Fruit fly (Drosophila melanogaster) whole organism, embryonic: ENCODE data around the gene Snx3.
A peak's percentile ranks its signal among the peaks of the same experiment; 100 is the strongest.

Source experiments
- Abd-B ChIP-seq: fragments of 200-800 bp; sonication (Bioruptor generic); optimal IDR thresholded peaks from 2 replicates; lab custom pipeline; 2018; ENCODE audit warnings: missing biosample characterization, mild to moderate bottlenecking, missing genetic modification characterization, moderate library complexity
- Ada2b ChIP-seq: fragments of 200-800 bp; sonication (Bioruptor generic); IDR thresholded peaks from 2 replicates; pipeline ENCODE4 v1.3.6; 2022; ENCODE audit warnings: missing biosample characterization, missing genetic modification characterization
- Blimp-1 ChIP-seq: fragments of 200-800 bp; sonication (Bioruptor generic); optimal IDR thresholded peaks from 3 replicates; lab custom pipeline; 2018; ENCODE audit warnings: missing biosample characterization, missing genetic modification characterization, mild to moderate bottlenecking, moderate library complexity, missing genetic modification reagents
- Bteb2 ChIP-seq: fragments of 200-800 bp; sonication (Bioruptor generic); optimal IDR thresholded peaks from 2 replicates; lab custom pipeline; 2016; ENCODE audit warnings: missing biosample characterization, missing genetic modification characterization
- CG10274 ChIP-seq: fragments of 200-800 bp; sonication (Bioruptor generic); optimal IDR thresholded peaks from 3 replicates; lab custom pipeline; 2017; ENCODE audit warnings: missing biosample characterization, mild to moderate bottlenecking, missing genetic modification characterization
- CG11398 ChIP-seq: fragments of 200-800 bp; sonication (Bioruptor generic); optimal IDR thresholded peaks from 2 replicates; lab custom pipeline; 2016; ENCODE audit warnings: missing biosample characterization, missing genetic modification characterization
- CG11560 ChIP-seq: fragments of 200-800 bp; sonication (Bioruptor generic); IDR thresholded peaks from 3 replicates; pipeline ENCODE4 v1.3.6; 2022; ENCODE audit warnings: missing biosample characterization, missing genetic modification characterization
- CG1233 ChIP-seq: fragments of 200-800 bp; sonication (Bioruptor generic); optimal IDR thresholded peaks from 4 replicates; lab custom pipeline; 2018; ENCODE audit warnings: missing biosample characterization, mild to moderate bottlenecking, missing genetic modification characterization
- CG15073 ChIP-seq: fragments of 200-800 bp; sonication (Bioruptor generic); optimal IDR thresholded peaks from 2 replicates; lab custom pipeline; 2016; ENCODE audit warnings: missing biosample characterization, missing genetic modification characterization
- CG15514 ChIP-seq: fragments of 200-800 bp; sonication (Bioruptor generic); optimal IDR thresholded peaks from 3 replicates; lab custom pipeline; 2017; ENCODE audit warnings: missing biosample characterization, missing genetic modification characterization, mild to moderate bottlenecking, moderate library complexity, missing genetic modification reagents
- CG15601 ChIP-seq: fragments of 200-800 bp; sonication (Bioruptor generic); optimal IDR thresholded peaks from 3 replicates; lab custom pipeline; 2019; ENCODE audit warnings: missing biosample characterization, mild to moderate bottlenecking, missing genetic modification characterization, moderate library complexity
- CG17359 ChIP-seq: fragments of 200-800 bp; sonication (Bioruptor generic); optimal IDR thresholded peaks from 3 replicates; lab custom pipeline; 2018; ENCODE audit warnings: missing biosample characterization, mild to moderate bottlenecking, missing genetic modification characterization, moderate library complexity
- CG2120 ChIP-seq: fragments of 200-800 bp; sonication (Bioruptor generic); optimal IDR thresholded peaks from 3 replicates; lab custom pipeline; 2016; ENCODE audit warnings: missing biosample characterization, missing genetic modification characterization
- CG2712 ChIP-seq: fragments of 200-800 bp; optimal IDR thresholded peaks from 3 replicates; lab custom pipeline; 2019; ENCODE audit warnings: missing biosample characterization, mild to moderate bottlenecking, missing genetic modification characterization, moderate library complexity
- CG30431 ChIP-seq: fragments of 200-800 bp; sonication (Bioruptor generic); optimal IDR thresholded peaks from 2 replicates; lab custom pipeline; 2017; ENCODE audit warnings: missing biosample characterization, missing genetic modification characterization
- CG31441 ChIP-seq: fragments of 200-800 bp; sonication (Bioruptor generic); IDR thresholded peaks from 2 replicates; pipeline ENCODE4 v1.3.6; 2022; ENCODE audit warnings: missing biosample characterization, missing genetic modification characterization
- CG34376 ChIP-seq: fragments of 200-800 bp; sonication (Bioruptor generic); optimal IDR thresholded peaks from 2 replicates; lab custom pipeline; 2018; ENCODE audit warnings: missing biosample characterization, mild to moderate bottlenecking, missing genetic modification characterization
- CG4707 ChIP-seq: fragments of 200-800 bp; sonication (Bioruptor generic); optimal IDR thresholded peaks from 2 replicates; lab custom pipeline; 2018; ENCODE audit warnings: missing biosample characterization, mild to moderate bottlenecking, missing genetic modification characterization, moderate library complexity
- CG7786 ChIP-seq: fragments of 200-800 bp; sonication (Bioruptor generic); optimal IDR thresholded peaks from 2 replicates; lab custom pipeline; 2016; ENCODE audit warnings: missing biosample characterization, missing genetic modification characterization
- CG8089 ChIP-seq: fragments of 200-800 bp; sonication (Bioruptor generic); optimal IDR thresholded peaks from 3 replicates; lab custom pipeline; 2016; ENCODE audit warnings: missing biosample characterization, missing genetic modification characterization
- CG8944 ChIP-seq: fragments of 200-800 bp; sonication (Bioruptor generic); optimal IDR thresholded peaks from 3 replicates; lab custom pipeline; 2016; ENCODE audit warnings: missing biosample characterization, missing genetic modification characterization
- CG9727 ChIP-seq: fragments of 200-800 bp; sonication (Bioruptor generic); optimal IDR thresholded peaks from 3 replicates; lab custom pipeline; 2017; ENCODE audit warnings: missing biosample characterization, mild to moderate bottlenecking, missing genetic modification characterization
- Dbx ChIP-seq: fragments of 200-800 bp; sonication (Bioruptor generic); IDR thresholded peaks from 3 replicates; pipeline ENCODE4 v1.3.6; 2022; ENCODE audit warnings: missing biosample characterization, missing genetic modification characterization
- Dip3 ChIP-seq: fragments of 200-800 bp; sonication (Bioruptor generic); optimal IDR thresholded peaks from 3 replicates; lab custom pipeline; 2016; ENCODE audit warnings: missing biosample characterization, missing genetic modification characterization
- Fer2 ChIP-seq: fragments of 200-800 bp; sonication (Bioruptor generic); optimal IDR thresholded peaks from 2 replicates; lab custom pipeline; 2018; ENCODE audit warnings: missing biosample characterization, mild to moderate bottlenecking, missing genetic modification characterization, moderate library complexity
- Hmr ChIP-seq: fragments of 200-800 bp; sonication (Bioruptor generic); optimal IDR thresholded peaks from 3 replicates; lab custom pipeline; 2017; ENCODE audit warnings: mild to moderate bottlenecking, missing biosample characterization, missing genetic modification reagents, missing genetic modification characterization
- Hmx ChIP-seq: fragments of 200-800 bp; sonication (Bioruptor generic); optimal IDR thresholded peaks from 2 replicates; lab custom pipeline; 2016; ENCODE audit warnings: missing biosample characterization, missing genetic modification characterization
- Jarid2 ChIP-seq: fragments of 200-800 bp; sonication (Bioruptor generic); optimal IDR thresholded peaks from 3 replicates; lab custom pipeline; 2017; ENCODE audit warnings: mild to moderate bottlenecking, missing biosample characterization, missing genetic modification reagents, missing genetic modification characterization
- Poxn ChIP-seq: fragments of 200-800 bp; sonication (Bioruptor generic); IDR thresholded peaks from 2 replicates; pipeline ENCODE4 v1.3.6; 2022; ENCODE audit warnings: missing biosample characterization, missing genetic modification characterization
- Sox100B ChIP-seq: fragments of 200-800 bp; sonication (Bioruptor generic); optimal IDR thresholded peaks from 3 replicates; lab custom pipeline; 2018; ENCODE audit warnings: missing biosample characterization, mild to moderate bottlenecking, missing genetic modification characterization
- Sry-δ ChIP-seq: fragments of 200-800 bp; sonication (Bioruptor generic); optimal IDR thresholded peaks from 2 replicates; lab custom pipeline; 2016; ENCODE audit warnings: missing biosample characterization, missing genetic modification characterization
- crp ChIP-seq, 2 experiments: fragments of 200-800 bp; sonication (Bioruptor generic); optimal IDR thresholded peaks; 2 replicates in 1 of 2; 3 replicates in 1 of 2; lab custom pipeline; 2017; ENCODE audit warnings: missing biosample characterization in 2 of 2, missing genetic modification characterization in 2 of 2, mild to moderate bottlenecking in 1 of 2, moderate library complexity in 1 of 2
- emc ChIP-seq: fragments of 200-800 bp; sonication (Bioruptor generic); optimal IDR thresholded peaks from 2 replicates; lab custom pipeline; 2016; ENCODE audit warnings: missing biosample characterization, missing genetic modification characterization
- eve ChIP-seq, 2 experiments: fragments of >200 bp; optimal IDR thresholded peaks; 2 replicates each; lab custom pipeline; 2017; ENCODE audit warnings: missing biosample characterization in 2 of 2, missing genetic modification characterization in 2 of 2
- fd64A ChIP-seq: fragments of 200-800 bp; sonication (Bioruptor generic); optimal IDR thresholded peaks from 3 replicates; lab custom pipeline; 2018; ENCODE audit warnings: missing biosample characterization, mild to moderate bottlenecking, missing genetic modification characterization
- fu2 ChIP-seq: fragments of 200-800 bp; sonication (Bioruptor generic); optimal IDR thresholded peaks from 2 replicates; lab custom pipeline; 2016; ENCODE audit warnings: missing biosample characterization, missing genetic modification characterization
- gsb ChIP-seq: fragments of 200-800 bp; sonication (Bioruptor generic); IDR thresholded peaks from 2 replicates; pipeline ENCODE4 v1.3.6; 2022; ENCODE audit warnings: missing biosample characterization, missing genetic modification characterization
- hb ChIP-seq: fragments of 200-800 bp; sonication (Bioruptor generic); IDR thresholded peaks from 3 replicates; pipeline ENCODE4 v1.3.6; 2022; ENCODE audit warnings: missing biosample characterization, missing genetic modification characterization; ENCODE audit not compliant: partially characterized antibody
- hth ChIP-seq: fragments of >200 bp; optimal IDR thresholded peaks from 2 replicates; lab custom pipeline; 2017; ENCODE audit warnings: inconsistent platforms
- jigr1 ChIP-seq: fragments of 200-800 bp; sonication (Bioruptor generic); IDR thresholded peaks from 3 replicates; pipeline ENCODE4 v1.3.6; 2022; ENCODE audit warnings: missing biosample characterization, missing genetic modification characterization
- lmd ChIP-seq: fragments of 200-800 bp; sonication (Bioruptor generic); IDR thresholded peaks from 2 replicates; pipeline ENCODE4 v1.3.6; 2022; ENCODE audit warnings: missing biosample characterization, missing genetic modification characterization
- nau ChIP-seq: fragments of 200-800 bp; sonication (Bioruptor generic); optimal IDR thresholded peaks from 3 replicates; lab custom pipeline; 2017; ENCODE audit warnings: missing biosample characterization, mild to moderate bottlenecking, missing genetic modification characterization, missing genetic modification reagents
- nmo ChIP-seq: fragments of 200-800 bp; sonication (Bioruptor generic); optimal IDR thresholded peaks from 2 replicates; lab custom pipeline; 2018; ENCODE audit warnings: missing biosample characterization, mild to moderate bottlenecking, missing genetic modification characterization, moderate library complexity
- psq ChIP-seq: fragments of 200-800 bp; sonication (Bioruptor generic); optimal IDR thresholded peaks from 2 replicates; lab custom pipeline; 2017; ENCODE audit warnings: missing biosample characterization, missing genetic modification characterization
- sd ChIP-seq: fragments of 200-800 bp; sonication (Bioruptor generic); optimal IDR thresholded peaks from 3 replicates; lab custom pipeline; 2018; ENCODE audit warnings: missing biosample characterization, mild to moderate bottlenecking, missing genetic modification characterization, moderate library complexity
- trh ChIP-seq: fragments of 200-800 bp; sonication (Bioruptor generic); optimal IDR thresholded peaks from 2 replicates; lab custom pipeline; 2016; ENCODE audit warnings: missing biosample characterization, missing genetic modification characterization
- tup ChIP-seq: fragments of 200-800 bp; sonication (Bioruptor generic); optimal IDR thresholded peaks from 2 replicates; lab custom pipeline; 2016; ENCODE audit warnings: missing biosample characterization, mild to moderate bottlenecking, missing genetic modification characterization, moderate library complexity
- wek ChIP-seq: fragments of 200-800 bp; sonication (Bioruptor generic); optimal IDR thresholded peaks from 3 replicates; lab custom pipeline; 2018; ENCODE audit warnings: missing biosample characterization, mild to moderate bottlenecking, missing genetic modification characterization, moderate library complexity
- zen2 ChIP-seq: fragments of 200-800 bp; sonication (Bioruptor generic); IDR thresholded peaks from 3 replicates; pipeline ENCODE4 v1.3.6; 2022; ENCODE audit warnings: missing biosample characterization, missing genetic modification characterization; ENCODE audit not compliant: partially characterized antibody

Gene Snx3

dm6 chr3R:12653511-12654252 is 25.9 kb downstream of the Snx3 start:
- TF ChIP-seq Fer2 (tag; lab: Kevin White, UChicago): peak; percentile 61
- TF ChIP-seq Hmx (GFP tag; lab: Kevin White, UChicago): no peak
- peak; percentile 52 for TF ChIP-seq emc (GFP tag; lab: Kevin White, UChicago)
- TF ChIP-seq Poxn: peak; percentile 62
- peak; percentile 42 for TF ChIP-seq Bteb2 (GFP tag; lab: Kevin White, UChicago)
- TF ChIP-seq wek (GFP tag; lab: Kevin White, UChicago): peak; percentile 37
- TF ChIP-seq CG34376 (GFP tag; lab: Kevin White, UChicago): peak; percentile 31
- TF ChIP-seq CG1233 (GFP tag; lab: Kevin White, UChicago): peak; percentile 63
- TF ChIP-seq CG10274 (GFP tag; lab: Kevin White, UChicago): peak; percentile 56
- TF ChIP-seq CG11560 (tag; lab: Robert Waterston, UW): peak; percentile 73
- peak; percentile 92 for TF ChIP-seq lmd (GFP tag; lab: Robert Waterston, UW)
- peak; percentile 72 for TF ChIP-seq Blimp-1 (GFP tag; lab: Kevin White, UChicago)
- peak; percentile 79 for TF ChIP-seq nau (GFP tag; lab: Kevin White, UChicago)
- TF ChIP-seq CG7786: peak; percentile 84
- TF ChIP-seq CG2712 (tag; lab: Kevin White, UChicago): peak; percentile 81
- peak; percentile 86 for TF ChIP-seq CG8944 (GFP tag; lab: Kevin White, UChicago)
- peak; percentile 69 for TF ChIP-seq CG4707
- no peak for TF ChIP-seq eve (GFP tag; optimal IDR thresholded peaks at IDR 0.05; lab: Kevin White, UChicago)
- peak; percentile 74 for TF ChIP-seq CG30431 (GFP tag; lab: Kevin White, UChicago)
- peak; percentile 70 for TF ChIP-seq gsb (GFP tag; lab: Robert Waterston, UW)
- TF ChIP-seq CG2120 (GFP tag; lab: Kevin White, UChicago): peak; percentile 79
- no peak for TF ChIP-seq hth (lab: Kevin White, UChicago)
- TF ChIP-seq CG11398: peak; percentile 71
- TF ChIP-seq Sox100B (GFP tag; lab: Kevin White, UChicago): peak; percentile 92
- peak; percentile 60 for TF ChIP-seq Dip3 (GFP tag; lab: Kevin White, UChicago)
- TF ChIP-seq Abd-B: peak; percentile 86
- peak; percentile 69 for TF ChIP-seq Hmr
- TF ChIP-seq CG8089: peak; percentile 69
- TF ChIP-seq trh: peak; percentile 48
- TF ChIP-seq jigr1 (GFP tag; lab: Robert Waterston, UW): peak; percentile 64; the same call in 2 of the 3 replicates
- TF ChIP-seq CG15073 (GFP tag; lab: Kevin White, UChicago): peak; percentile 32
- peak in 1 of 2 experiments; percentile 49 for TF ChIP-seq crp (GFP tag; optimal IDR thresholded peaks at IDR 0.05; lab: Kevin White, UChicago)
- TF ChIP-seq CG31441 (GFP tag; lab: Robert Waterston, UW): peak; percentile 91
- TF ChIP-seq sd: no peak
- TF ChIP-seq tup (GFP tag; lab: Kevin White, UChicago): peak; percentile 45
- TF ChIP-seq CG15601 (tag; lab: Kevin White, UChicago): peak; percentile 69
- TF ChIP-seq fd64A (GFP tag; lab: Kevin White, UChicago): peak; percentile 52
- TF ChIP-seq nmo (GFP tag; lab: Kevin White, UChicago): peak; percentile 92
- TF ChIP-seq CG9727: peak; percentile 61
- peak; percentile 18 for TF ChIP-seq CG15514 (GFP tag; lab: Kevin White, UChicago)
- TF ChIP-seq Dbx (GFP tag; lab: Robert Waterston, UW): peak; percentile 74; the same call in 2 of the 3 replicates
- peak; percentile 83 for TF ChIP-seq CG17359 (tag; lab: Kevin White, UChicago)
- peak; percentile 77 for TF ChIP-seq Ada2b (GFP tag; lab: Robert Waterston, UW)
- TF ChIP-seq fu2 (GFP tag; lab: Kevin White, UChicago): peak; percentile 75
- TF ChIP-seq Jarid2 (GFP tag; lab: Kevin White, UChicago): peak; percentile 32
- TF ChIP-seq Sry-δ (GFP tag; lab: Kevin White, UChicago): peak; percentile 20
- peak; percentile 13 for TF ChIP-seq psq (GFP tag; lab: Kevin White, UChicago)
- no peak for TF ChIP-seq zen2
- TF ChIP-seq hb: no peak
